Worm (Caenorhabditis elegans) whole organism, early embryonic: ENCODE data around the gene sru-37.

Source experiments
- ceh-13 ChIP-seq: fragments of 200-800 bp; sonication (Bioruptor generic); optimal IDR thresholded peaks from 2 replicates; lab custom pipeline; 2018; ENCODE audit warnings: mild to moderate bottlenecking, missing genetic modification characterization, missing compliant biosample characterization
- hmbx-1 ChIP-seq: sonication (generic microtip); optimal IDR thresholded peaks from 2 replicates; lab custom pipeline; 2016; ENCODE audit warnings: mild to moderate bottlenecking, missing genetic modification characterization, missing compliant biosample characterization
- scrt-1 ChIP-seq: fragments of 200-800 bp; sonication (Bioruptor generic); IDR thresholded peaks from 2 replicates; pipeline ENCODE4 v1.3.6; 2022; ENCODE audit warnings: missing genetic modification characterization, missing compliant biosample characterization
- sea-1 ChIP-seq: fragments of 200-800 bp; sonication (Bioruptor generic); conservative IDR thresholded peaks from 2 replicates; pipeline ENCODE4 v1.3.6; 2022; ENCODE audit warnings: missing genetic modification characterization, missing compliant biosample characterization
- tbx-11 ChIP-seq: fragments of 200-800 bp; sonication (Bioruptor generic); IDR thresholded peaks from 2 replicates; pipeline ENCODE4 v1.3.6; 2022; ENCODE audit warnings: missing genetic modification characterization, missing compliant biosample characterization

DNA sequence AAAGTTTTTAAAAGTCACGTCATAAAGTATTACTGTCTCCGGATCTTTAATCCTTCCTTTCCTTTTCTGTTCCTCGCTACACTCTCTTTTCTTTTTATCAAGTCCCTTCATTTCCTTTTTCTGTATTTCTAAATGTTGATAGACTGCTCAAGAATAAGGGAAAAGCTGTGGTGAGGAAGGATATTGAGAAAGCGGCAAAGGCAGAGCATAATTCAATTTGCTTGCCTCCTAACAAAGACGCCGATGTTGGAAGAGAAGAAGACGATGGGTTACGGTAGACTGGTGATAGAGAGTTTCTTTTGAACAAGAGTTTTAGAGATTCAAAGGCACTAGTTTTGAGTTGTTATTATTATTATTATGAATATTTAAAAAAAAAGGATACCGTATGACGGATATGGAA is 39.6 kb upstream of the sru-37 start:
- TF ChIP-seq tbx-11 (GFP tag; lab: Robert Waterston, UW): no peak
- no peak for TF ChIP-seq sea-1 (GFP tag; lab: Robert Waterston, UW)
- TF ChIP-seq scrt-1 (GFP tag; lab: Robert Waterston, UW): no peak
- TF ChIP-seq hmbx-1: no peak
- TF ChIP-seq ceh-13 (GFP tag; lab: Kevin White, UChicago): no peak
